Fruit fly (Drosophila melanogaster): ENCODE data around the gene CG8141.
A peak's percentile ranks its signal among the peaks of the same experiment; 100 is the strongest.

CG8141 gene

dm6 chr3R:13218733-13219132, 27.3 kb downstream of the CG8141 start:
- TF ChIP-seq CrebA (GFP tag; optimal IDR thresholded peaks at IDR 0.05; ENCODE audit: borderline replicate concordance) (no peak), CG32264 (GFP tag; optimal IDR thresholded peaks at IDR 0.05) (no peak), pan (optimal IDR thresholded peaks at IDR 0.05) (no peak), Sp1 (GFP tag; optimal IDR thresholded peaks at IDR 0.05) (no peak), Dfd (GFP tag; optimal IDR thresholded peaks at IDR 0.05) (no peak), Hr83 (GFP tag; optimal IDR thresholded peaks at IDR 0.05; ENCODE audit: poor library complexity, severe bottlenecking) (no peak), Hnf4 (GFP tag; optimal IDR thresholded peaks at IDR 0.05) (no peak), Dif (GFP tag; optimal IDR thresholded peaks at IDR 0.05; ENCODE audit: partially characterized antibody) (no peak), sage (GFP tag; optimal IDR thresholded peaks at IDR 0.05) (no peak), dsf (GFP tag; optimal IDR thresholded peaks at IDR 0.05; ENCODE audit: borderline replicate concordance) (no peak), dmrt93B (GFP tag; optimal IDR thresholded peaks at IDR 0.05) (no peak), Myc (optimal IDR thresholded peaks at IDR 0.05) (no peak), br (GFP tag; optimal IDR thresholded peaks at IDR 0.05) (no peak), usp (GFP tag; optimal IDR thresholded peaks at IDR 0.05) (no peak), lola (GFP tag; optimal IDR thresholded peaks at IDR 0.05) (no peak)

DNA sequence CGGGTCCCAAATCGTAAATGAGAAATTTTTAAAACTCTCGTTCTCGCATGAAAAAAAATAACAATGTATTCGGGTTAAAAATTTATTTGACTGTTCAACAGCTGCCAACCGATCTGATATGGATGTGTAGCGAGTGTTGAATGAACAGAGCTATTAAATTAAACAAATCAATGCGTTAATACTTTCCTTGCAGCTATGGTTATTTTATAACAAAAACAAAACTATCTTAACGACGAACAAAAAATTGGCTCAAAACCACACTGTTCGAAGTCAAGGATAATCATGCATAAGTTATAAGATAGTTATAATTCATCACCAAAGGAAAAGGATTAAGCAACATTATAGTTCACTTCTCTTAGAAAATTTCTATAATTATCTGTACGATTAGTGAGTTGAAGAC, 29.1 kb downstream of the CG8141 start, which contains the start of gene CG8476:
CG8476 (minus strand) TSS at position 101 of the 400 bp plus-strand sequence.
- TF ChIP-seq fru (GFP tag; optimal IDR thresholded peaks at IDR 0.05) (no peak), foxo (GFP tag; optimal IDR thresholded peaks at IDR 0.05) (no peak)

dm6 chr3R:13221820-13222219, 30.4 kb downstream of the CG8141 start:
- no peak for TF ChIP-seq Jra (GFP tag; optimal IDR thresholded peaks at IDR 0.05)
- TF ChIP-seq Sp1 (GFP tag; optimal IDR thresholded peaks at IDR 0.05): no peak
- no peak for TF ChIP-seq Dfd (GFP tag; optimal IDR thresholded peaks at IDR 0.05)
- no peak for TF ChIP-seq Mio (GFP tag; optimal IDR thresholded peaks at IDR 0.05)
- TF ChIP-seq dsf (GFP tag; optimal IDR thresholded peaks at IDR 0.05; ENCODE audit: borderline replicate concordance): no peak
- no peak for TF ChIP-seq jim (GFP tag; optimal IDR thresholded peaks at IDR 0.05)
- TF ChIP-seq GATAd (GFP tag; optimal IDR thresholded peaks at IDR 0.05): no peak
- TF ChIP-seq sv (GFP tag; optimal IDR thresholded peaks at IDR 0.05): no peak
- no peak for TF ChIP-seq h (GFP tag; optimal IDR thresholded peaks at IDR 0.05)

DNA sequence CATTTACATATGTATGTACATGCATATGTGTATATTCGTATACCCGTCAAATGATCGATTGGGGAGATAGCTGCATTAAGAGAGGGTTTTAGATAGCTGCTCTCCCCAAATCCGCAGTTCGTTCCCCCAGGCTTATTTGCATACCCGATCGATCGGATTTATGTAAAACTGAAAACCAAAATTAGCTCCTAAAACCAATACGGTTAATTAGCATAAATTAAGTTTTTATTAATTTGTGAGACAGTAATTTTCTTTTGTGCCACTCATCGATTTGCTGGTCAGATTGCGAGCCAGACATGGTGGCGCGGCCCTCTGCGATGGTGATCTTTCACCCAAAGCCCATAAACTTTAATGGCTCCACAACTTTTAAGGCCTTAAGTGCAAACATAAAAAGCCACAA, 39.8 kb downstream of the CG8141 start:
- no peak for TF ChIP-seq Sp1 (GFP tag; optimal IDR thresholded peaks at IDR 0.05)
- no peak for TF ChIP-seq dmrt93B (GFP tag; optimal IDR thresholded peaks at IDR 0.05)
- TF ChIP-seq fru (GFP tag; optimal IDR thresholded peaks at IDR 0.05): no peak
- TF ChIP-seq h (GFP tag; optimal IDR thresholded peaks at IDR 0.05): no peak
- no peak for TF ChIP-seq br (GFP tag; optimal IDR thresholded peaks at IDR 0.05)

DNA sequence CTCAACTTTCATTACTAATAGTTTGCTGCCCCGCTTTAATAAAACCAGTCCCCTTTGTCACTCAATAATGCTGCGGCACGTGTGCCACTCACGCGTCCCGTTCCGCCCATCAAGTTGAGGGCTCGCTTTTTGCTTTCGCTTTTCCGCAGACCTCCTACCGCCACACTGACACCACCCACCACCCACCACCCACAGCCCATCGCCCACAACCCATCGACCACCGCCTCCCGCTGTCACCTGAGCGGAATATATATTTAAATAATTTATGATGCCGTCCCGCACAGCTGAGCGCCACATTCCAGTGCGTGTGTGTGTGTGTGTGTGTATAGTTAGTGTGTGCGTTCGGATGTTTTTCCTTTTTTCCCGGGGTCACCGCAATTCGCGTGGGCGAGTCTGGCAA, 50.3 kb downstream of the CG8141 start:
- no peak for TF ChIP-seq Sp1 (GFP tag; optimal IDR thresholded peaks at IDR 0.05)
- peak; percentile 63 for TF ChIP-seq Dfd (GFP tag; optimal IDR thresholded peaks at IDR 0.05)

Measured in whole organism, wandering third instar larva.